Fruit fly (Drosophila melanogaster): ENCODE measurements around the gene Acsf3.

Acsf3 gene

dm6 chrX:7296721-7297227 is 32.1 kb upstream of the Acsf3 start:
- TF ChIP-seq CG9948 (tag; optimal IDR thresholded peaks at IDR 0.05) (no peak), Snoo (tag; optimal IDR thresholded peaks at IDR 0.05) (no peak), CG8159 (tag; optimal IDR thresholded peaks at IDR 0.05) (no peak), Ets98B (GFP tag; IDR thresholded peaks at IDR 0.05) (no peak), CG15710 (tag; optimal IDR thresholded peaks at IDR 0.05) (no peak), D1 (tag; optimal IDR thresholded peaks at IDR 0.05) (no peak), CG32121 (GFP tag; IDR thresholded peaks at IDR 0.05) (no peak), CG13204 (GFP tag; optimal IDR thresholded peaks at IDR 0.05) (no peak), CG34367 (tag; optimal IDR thresholded peaks at IDR 0.05) (no peak), CG4496 (GFP tag; IDR thresholded peaks at IDR 0.05) (no peak), gl (tag; optimal IDR thresholded peaks at IDR 0.05) (no peak), fd96Ca (GFP tag; IDR thresholded peaks at IDR 0.05) (no peak), CG12605 (GFP tag; IDR thresholded peaks at IDR 0.05) (no peak)

- no peak for TF ChIP-seq Snoo (tag; optimal IDR thresholded peaks at IDR 0.05)
- TF ChIP-seq rn (GFP tag; IDR thresholded peaks at IDR 0.05): no peak
- TF ChIP-seq CG32121 (GFP tag; IDR thresholded peaks at IDR 0.05): no peak
- no peak for TF ChIP-seq CG4496 (GFP tag; IDR thresholded peaks at IDR 0.05)
- TF ChIP-seq Pif1B (GFP tag; optimal IDR thresholded peaks at IDR 0.05): no peak
- no peak for TF ChIP-seq CG15710 (tag; optimal IDR thresholded peaks at IDR 0.05)
- TF ChIP-seq CG8159 (tag; optimal IDR thresholded peaks at IDR 0.05): no peak
- no peak for TF ChIP-seq CG34367 (tag; optimal IDR thresholded peaks at IDR 0.05)
- no peak for TF ChIP-seq Pif1A (GFP tag; optimal IDR thresholded peaks at IDR 0.05)
- no peak for TF ChIP-seq D1 (tag; optimal IDR thresholded peaks at IDR 0.05)
- no peak for TF ChIP-seq Ets98B (GFP tag; IDR thresholded peaks at IDR 0.05)
- no peak for TF ChIP-seq CG17806 (tag; optimal IDR thresholded peaks at IDR 0.05)
- no peak for TF ChIP-seq fd96Ca (GFP tag; IDR thresholded peaks at IDR 0.05)
- no peak for TF ChIP-seq gl (tag; optimal IDR thresholded peaks at IDR 0.05)
- no peak for TF ChIP-seq CG8301 (tag; optimal IDR thresholded peaks at IDR 0.05)
- no peak for TF ChIP-seq CG10348 (GFP tag; IDR thresholded peaks at IDR 0.05)
- no peak for TF ChIP-seq CG12605 (GFP tag; IDR thresholded peaks at IDR 0.05)
- no peak for TF ChIP-seq CG14655 (GFP tag; optimal IDR thresholded peaks at IDR 0.05)
- no peak for TF ChIP-seq CG13204 (GFP tag; optimal IDR thresholded peaks at IDR 0.05)
These were observed 30.5 kb upstream of the Acsf3 start for dm6 chrX:7298323-7298722.

dm6 chrX:7299399-7300355 is 29.2 kb upstream of the Acsf3 start:
- TF ChIP-seq CG8301 (tag; optimal IDR thresholded peaks at IDR 0.05) (peak; percentile 60), EcR (GFP tag; optimal IDR thresholded peaks at IDR 0.05) (peak; percentile 34), CG8159 (tag; optimal IDR thresholded peaks at IDR 0.05) (peak; percentile 75), CG34367 (tag; optimal IDR thresholded peaks at IDR 0.05) (peak; percentile 44), CG12605 (GFP tag; IDR thresholded peaks at IDR 0.05) (no peak; the same call in 1 of the 2 replicates), CG10348 (GFP tag; IDR thresholded peaks at IDR 0.05) (0 out of 2 replicates have a peak, but pooled peaks have one; percentile 42), CG15710 (tag; optimal IDR thresholded peaks at IDR 0.05) (peak; percentile 71), fd96Ca (GFP tag; IDR thresholded peaks at IDR 0.05) (peak; percentile 27), CG4496 (GFP tag; IDR thresholded peaks at IDR 0.05) (no peak; the same call in 2 of the 3 replicates), Pif1B (GFP tag; optimal IDR thresholded peaks at IDR 0.05) (peak; percentile 8), gl (tag; optimal IDR thresholded peaks at IDR 0.05) (no peak), CG9948 (tag; optimal IDR thresholded peaks at IDR 0.05) (peak; percentile 55), Snoo (tag; optimal IDR thresholded peaks at IDR 0.05) (peak; percentile 19), CG14655 (GFP tag; optimal IDR thresholded peaks at IDR 0.05) (peak; percentile 67), CG17806 (tag; optimal IDR thresholded peaks at IDR 0.05) (peak; percentile 60), rn (GFP tag; IDR thresholded peaks at IDR 0.05) (peak; percentile 22; the same call in 1 of the 2 replicates), CG13204 (GFP tag; optimal IDR thresholded peaks at IDR 0.05) (no peak), Pif1A (GFP tag; optimal IDR thresholded peaks at IDR 0.05) (peak; percentile 52), CG32121 (GFP tag; IDR thresholded peaks at IDR 0.05) (peak; percentile 46), D1 (tag; optimal IDR thresholded peaks at IDR 0.05) (no peak), Ets98B (GFP tag; IDR thresholded peaks at IDR 0.05) (peak; percentile 4)

dm6 chrX:7300356-7300721 is 28.5 kb upstream of the Acsf3 start:
- TF ChIP-seq CG13204 (GFP tag; optimal IDR thresholded peaks at IDR 0.05) (no peak), Pif1B (GFP tag; optimal IDR thresholded peaks at IDR 0.05) (peak; percentile 11), D1 (tag; optimal IDR thresholded peaks at IDR 0.05) (no peak), EcR (GFP tag; optimal IDR thresholded peaks at IDR 0.05) (no peak), CG12605 (GFP tag; IDR thresholded peaks at IDR 0.05) (no peak), rn (GFP tag; IDR thresholded peaks at IDR 0.05) (no peak), CG17806 (tag; optimal IDR thresholded peaks at IDR 0.05) (peak; percentile 40), CG8301 (tag; optimal IDR thresholded peaks at IDR 0.05) (peak; percentile 17), CG14655 (GFP tag; optimal IDR thresholded peaks at IDR 0.05) (peak; percentile 21), CG8159 (tag; optimal IDR thresholded peaks at IDR 0.05) (peak; percentile 62), CG4496 (GFP tag; IDR thresholded peaks at IDR 0.05) (no peak; the same call in 2 of the 3 replicates), Ets98B (GFP tag; IDR thresholded peaks at IDR 0.05) (peak; percentile 37), Snoo (tag; optimal IDR thresholded peaks at IDR 0.05) (no peak), gl (tag; optimal IDR thresholded peaks at IDR 0.05) (no peak), Pif1A (GFP tag; optimal IDR thresholded peaks at IDR 0.05) (peak; percentile 16), CG15710 (tag; optimal IDR thresholded peaks at IDR 0.05) (peak; percentile 42), CG32121 (GFP tag; IDR thresholded peaks at IDR 0.05) (0 out of 2 replicates have a peak, but pooled peaks have one; percentile 40), CG9948 (tag; optimal IDR thresholded peaks at IDR 0.05) (peak; percentile 37), CG34367 (tag; optimal IDR thresholded peaks at IDR 0.05) (peak; percentile 18), CG10348 (GFP tag; IDR thresholded peaks at IDR 0.05) (no peak), fd96Ca (GFP tag; IDR thresholded peaks at IDR 0.05) (peak; percentile 73)
